Fruit fly (Drosophila melanogaster) whole organism, embryonic: ENCODE results near the gene CG1231.
A peak's percentile ranks its signal among the peaks of the same experiment; 100 is the strongest.

Source experiments
- BEAF-32 ChIP-seq: fragments of 200-800 bp; sonication (Bioruptor generic); optimal IDR thresholded peaks from 3 replicates; lab custom pipeline; 2017; ENCODE audit warnings: missing biosample characterization, missing genetic modification characterization, mild to moderate bottlenecking, moderate library complexity, missing genetic modification reagents
- CG11247 ChIP-seq: fragments of 200-800 bp; sonication (Bioruptor generic); IDR thresholded peaks from 2 replicates; pipeline ENCODE4 v1.3.6; 2022; ENCODE audit warnings: missing biosample characterization, missing genetic modification characterization
- CG11504 ChIP-seq: fragments of 200-800 bp; sonication (Bioruptor generic); optimal IDR thresholded peaks from 3 replicates; lab custom pipeline; 2019; ENCODE audit warnings: missing biosample characterization, mild to moderate bottlenecking, missing genetic modification characterization, moderate library complexity
- CG14710 ChIP-seq: fragments of 200-800 bp; sonication (Bioruptor generic); optimal IDR thresholded peaks from 3 replicates; lab custom pipeline; 2019; ENCODE audit warnings: missing biosample characterization, mild to moderate bottlenecking, missing genetic modification characterization, moderate library complexity
- CG17385 ChIP-seq: fragments of 200-800 bp; sonication (Bioruptor generic); optimal IDR thresholded peaks from 3 replicates; lab custom pipeline; 2018; ENCODE audit warnings: missing biosample characterization, mild to moderate bottlenecking, missing genetic modification characterization
- CG17912 ChIP-seq: fragments of 200-800 bp; sonication (Bioruptor generic); optimal IDR thresholded peaks from 2 replicates; lab custom pipeline; 2018; ENCODE audit warnings: missing biosample characterization, mild to moderate bottlenecking, missing genetic modification characterization
- CG31388 ChIP-seq: fragments of 200-800 bp; sonication (Bioruptor generic); optimal IDR thresholded peaks from 2 replicates; lab custom pipeline; 2016; ENCODE audit warnings: missing biosample characterization, missing genetic modification characterization
- CG43689 ChIP-seq: fragments of 200-800 bp; sonication (Bioruptor generic); IDR thresholded peaks from 2 replicates; pipeline ENCODE4 v1.3.6; 2022; ENCODE audit warnings: missing biosample characterization, missing genetic modification characterization
- CG6254 ChIP-seq: fragments of 200-800 bp; sonication (Bioruptor generic); optimal IDR thresholded peaks from 3 replicates; lab custom pipeline; 2017; ENCODE audit warnings: mild to moderate bottlenecking, missing biosample characterization, missing genetic modification reagents, missing genetic modification characterization
- CG6791 ChIP-seq: fragments of 200-800 bp; sonication (Bioruptor generic); IDR thresholded peaks from 3 replicates; pipeline ENCODE4 v1.3.6; 2022; ENCODE audit warnings: missing biosample characterization, missing genetic modification characterization; ENCODE audit not compliant: partially characterized antibody
- CG9437 ChIP-seq: fragments of 200-800 bp; sonication (Bioruptor generic); optimal IDR thresholded peaks from 2 replicates; lab custom pipeline; 2018; ENCODE audit warnings: missing biosample characterization, mild to moderate bottlenecking, missing genetic modification characterization
- CoRest ChIP-seq: fragments of 200-800 bp; sonication (Bioruptor generic); optimal IDR thresholded peaks from 3 replicates; lab custom pipeline; 2018; ENCODE audit warnings: missing biosample characterization, mild to moderate bottlenecking, missing genetic modification characterization, moderate library complexity
- Drgx ChIP-seq: fragments of 200-800 bp; sonication (Bioruptor generic); IDR thresholded peaks from 2 replicates; pipeline ENCODE4 v1.3.6; 2022; ENCODE audit warnings: missing biosample characterization, missing genetic modification characterization
- Ets97D ChIP-seq: fragments of 200-800 bp; sonication (Bioruptor generic); optimal IDR thresholded peaks from 3 replicates; lab custom pipeline; 2016; ENCODE audit warnings: missing biosample characterization, missing genetic modification characterization
- Gsc ChIP-seq: fragments of 200-800 bp; sonication (Bioruptor generic); IDR thresholded peaks from 2 replicates; pipeline ENCODE4 v1.3.6; 2022; ENCODE audit warnings: missing biosample characterization, missing genetic modification characterization
- H2.0 ChIP-seq: fragments of 200-800 bp; sonication (Bioruptor generic); IDR thresholded peaks from 2 replicates; pipeline ENCODE4 v1.3.6; 2022; ENCODE audit warnings: missing biosample characterization, missing genetic modification characterization
- Hand ChIP-seq: fragments of 200-800 bp; sonication (Bioruptor generic); optimal IDR thresholded peaks from 2 replicates; lab custom pipeline; 2017; ENCODE audit warnings: mild to moderate bottlenecking, missing biosample characterization, missing genetic modification reagents, missing genetic modification characterization
- Kr ChIP-seq: fragments of 200-800 bp; sonication (Bioruptor generic); optimal IDR thresholded peaks from 2 replicates; lab custom pipeline; 2017; ENCODE audit warnings: missing biosample characterization, mild to moderate bottlenecking, missing genetic modification characterization
- Mad ChIP-seq: fragments of 200-800 bp; sonication (Bioruptor generic); optimal IDR thresholded peaks from 2 replicates; lab custom pipeline; 2016; ENCODE audit warnings: missing biosample characterization, missing genetic modification characterization
- Med ChIP-seq: fragments of 200-800 bp; sonication (Bioruptor generic); peaks from one replicate; lab custom pipeline; 2016; ENCODE audit warnings: missing biosample characterization, missing genetic modification characterization, mild to moderate bottlenecking, inconsistent platforms, moderate library complexity
- Mes4 ChIP-seq: fragments of 200-800 bp; sonication (Bioruptor generic); optimal IDR thresholded peaks from 2 replicates; lab custom pipeline; 2016; ENCODE audit warnings: missing biosample characterization, missing genetic modification characterization
- Nf-YA ChIP-seq: fragments of 200-800 bp; sonication (Bioruptor generic); IDR thresholded peaks from 2 replicates; pipeline ENCODE4 v1.3.6; 2022; ENCODE audit warnings: missing biosample characterization, missing genetic modification characterization
- Nf-YC ChIP-seq: fragments of 200-800 bp; optimal IDR thresholded peaks from 3 replicates; lab custom pipeline; 2019; ENCODE audit warnings: missing biosample characterization, mild to moderate bottlenecking, missing genetic modification characterization, moderate library complexity
- Sry-δ ChIP-seq: fragments of 200-800 bp; sonication (Bioruptor generic); optimal IDR thresholded peaks from 2 replicates; lab custom pipeline; 2016; ENCODE audit warnings: missing biosample characterization, missing genetic modification characterization
- Trl ChIP-seq, 3 experiments: fragments of >200 bp in 2 of 3; fragments of 200-800 bp in 1 of 3; sonication (Bioruptor generic) in 1 of 3; optimal IDR thresholded peaks; 2 replicates in 1 of 3; 3 replicates in 2 of 3; lab custom pipeline; 2016 to 2017; ENCODE audit warnings: missing biosample characterization in 1 of 3, missing genetic modification characterization in 1 of 3
- YL-1 ChIP-seq: fragments of 200-800 bp; sonication (Bioruptor generic); optimal IDR thresholded peaks from 3 replicates; lab custom pipeline; 2017; ENCODE audit warnings: missing biosample characterization, mild to moderate bottlenecking, missing genetic modification characterization
- ac ChIP-seq: fragments of 200-800 bp; sonication (Bioruptor generic); optimal IDR thresholded peaks from 3 replicates; lab custom pipeline; 2017; ENCODE audit warnings: missing biosample characterization, mild to moderate bottlenecking, missing genetic modification characterization
- amos ChIP-seq: fragments of 200-800 bp; sonication (Bioruptor generic); IDR thresholded peaks from 2 replicates; pipeline ENCODE4 v1.3.6; 2022; ENCODE audit warnings: missing biosample characterization, missing genetic modification characterization; ENCODE audit not compliant: partially characterized antibody
- ase ChIP-seq: fragments of 200-800 bp; sonication (Bioruptor generic); IDR thresholded peaks from 3 replicates; pipeline ENCODE4 v1.3.6; 2022; ENCODE audit warnings: missing biosample characterization, missing genetic modification characterization
- corto ChIP-seq: fragments of 200-800 bp; sonication (Bioruptor generic); optimal IDR thresholded peaks from 2 replicates; lab custom pipeline; 2016; ENCODE audit warnings: missing biosample characterization, mild to moderate bottlenecking, missing genetic modification characterization, moderate library complexity
- crol ChIP-seq: fragments of 200-800 bp; sonication (Bioruptor generic); IDR thresholded peaks from 2 replicates; pipeline ENCODE4 v1.3.6; 2022; ENCODE audit warnings: missing biosample characterization, missing genetic modification characterization
- esg ChIP-seq: fragments of 200-800 bp; sonication (Bioruptor generic); conservative IDR thresholded peaks from 2 replicates; pipeline ENCODE4 v1.3.6; 2022; ENCODE audit warnings: missing biosample characterization, missing genetic modification characterization
- eve ChIP-seq, 2 experiments: fragments of >200 bp; optimal IDR thresholded peaks; 2 replicates each; lab custom pipeline; 2017; ENCODE audit warnings: missing biosample characterization in 2 of 2, missing genetic modification characterization in 2 of 2
- ftz-f1 ChIP-seq: fragments of 200-800 bp; sonication (Bioruptor generic); optimal IDR thresholded peaks from 2 replicates; lab custom pipeline; 2016; ENCODE audit warnings: missing biosample characterization, missing genetic modification characterization
- gcm2 ChIP-seq: fragments of 200-800 bp; sonication (Bioruptor generic); optimal IDR thresholded peaks from 2 replicates; lab custom pipeline; 2016; ENCODE audit warnings: missing biosample characterization, missing genetic modification characterization
- gro ChIP-seq: fragments of 200-800 bp; sonication (Bioruptor generic); optimal IDR thresholded peaks from 2 replicates; lab custom pipeline; 2016; ENCODE audit warnings: missing biosample characterization, missing genetic modification characterization
- oc ChIP-seq: fragments of 200-800 bp; sonication (Bioruptor generic); optimal IDR thresholded peaks from 2 replicates; lab custom pipeline; 2018; ENCODE audit warnings: missing biosample characterization, mild to moderate bottlenecking, missing genetic modification characterization, moderate library complexity
- peb ChIP-seq: fragments of 200-800 bp; sonication (Bioruptor generic); IDR thresholded peaks from 2 replicates; pipeline ENCODE4 v1.3.6; 2022; ENCODE audit warnings: missing biosample characterization, missing genetic modification characterization
- pfk ChIP-seq: fragments of 200-800 bp; sonication (Bioruptor generic); optimal IDR thresholded peaks from 2 replicates; lab custom pipeline; 2018; ENCODE audit warnings: missing biosample characterization, mild to moderate bottlenecking, missing genetic modification characterization, moderate library complexity
- salm ChIP-seq: fragments of 200-800 bp; sonication (Bioruptor generic); optimal IDR thresholded peaks from 2 replicates; lab custom pipeline; 2018; ENCODE audit warnings: missing biosample characterization, mild to moderate bottlenecking, missing genetic modification characterization
- schlank ChIP-seq: fragments of 200-800 bp; sonication (Bioruptor generic); optimal IDR thresholded peaks from 2 replicates; lab custom pipeline; 2018; ENCODE audit warnings: missing biosample characterization, mild to moderate bottlenecking, missing genetic modification characterization
- slbo ChIP-seq: fragments of 200-800 bp; sonication (Bioruptor generic); IDR thresholded peaks from 2 replicates; pipeline ENCODE4 v1.3.6; 2022; ENCODE audit warnings: missing biosample characterization, missing genetic modification characterization
- sob ChIP-seq: fragments of 200-800 bp; sonication (Bioruptor generic); IDR thresholded peaks from 2 replicates; pipeline ENCODE4 v1.3.6; 2022; ENCODE audit warnings: missing biosample characterization, missing genetic modification characterization
- sr ChIP-seq: fragments of 200-800 bp; sonication (Bioruptor generic); IDR thresholded peaks from 3 replicates; pipeline ENCODE4 v1.3.6; 2022; ENCODE audit warnings: missing biosample characterization, missing genetic modification characterization
- stwl ChIP-seq: fragments of 200-800 bp; sonication (Bioruptor generic); optimal IDR thresholded peaks from 3 replicates; lab custom pipeline; 2018; ENCODE audit warnings: missing biosample characterization, mild to moderate bottlenecking, missing genetic modification characterization, moderate library complexity
- toy ChIP-seq: fragments of 200-800 bp; sonication (Bioruptor generic); IDR thresholded peaks from 2 replicates; pipeline ENCODE4 v1.3.6; 2022; ENCODE audit warnings: missing biosample characterization, missing genetic modification characterization
- trem ChIP-seq: fragments of 200-800 bp; optimal IDR thresholded peaks from 3 replicates; lab custom pipeline; 2019; ENCODE audit warnings: missing biosample characterization, mild to moderate bottlenecking, missing genetic modification characterization, moderate library complexity
- trh ChIP-seq: fragments of 200-800 bp; sonication (Bioruptor generic); optimal IDR thresholded peaks from 2 replicates; lab custom pipeline; 2016; ENCODE audit warnings: missing biosample characterization, missing genetic modification characterization
- yki ChIP-seq: fragments of >200 bp; optimal IDR thresholded peaks from 3 replicates; lab custom pipeline; 2018
- z ChIP-seq: fragments of 200-800 bp; sonication (Bioruptor generic); IDR thresholded peaks from 3 replicates; pipeline ENCODE4 v1.3.6; 2022; ENCODE audit warnings: missing biosample characterization, missing genetic modification characterization
- zen2 ChIP-seq: fragments of 200-800 bp; sonication (Bioruptor generic); IDR thresholded peaks from 3 replicates; pipeline ENCODE4 v1.3.6; 2022; ENCODE audit warnings: missing biosample characterization, missing genetic modification characterization; ENCODE audit not compliant: partially characterized antibody
- zfh2 ChIP-seq: fragments of 200-800 bp; sonication (Bioruptor generic); optimal IDR thresholded peaks from 2 replicates; lab custom pipeline; 2016; ENCODE audit warnings: missing biosample characterization, missing genetic modification characterization

CG1231 gene

dm6 chr3L:327833-328232, 28.4 kb upstream of the CG1231 start, which contains the start of the genes Atac3 and Ptpmeg (continued):
- TF ChIP-seq CG11504 (tag; lab: Kevin White, UChicago) = no peak
- no peak for TF ChIP-seq CG11247 (GFP tag; lab: Robert Waterston, UW)
- peak; percentile 79 for TF ChIP-seq BEAF-32 (GFP tag; lab: Kevin White, UChicago)
- TF ChIP-seq trh (GFP tag; lab: Kevin White, UChicago) = no peak
- no peak for TF ChIP-seq zfh2 (GFP tag; lab: Kevin White, UChicago)
- TF ChIP-seq CG43689 (GFP tag; lab: Robert Waterston, UW) = no peak
- no peak for TF ChIP-seq oc (tag; lab: Kevin White, UChicago)
- no peak for TF ChIP-seq slbo (GFP tag; lab: Robert Waterston, UW)
- TF ChIP-seq Trl (optimal IDR thresholded peaks at IDR 0.05; lab: Kevin White, UChicago) = no peak
- no peak for TF ChIP-seq Trl (GFP tag; optimal IDR thresholded peaks at IDR 0.05; lab: Kevin White, UChicago)
- peak; percentile 60 for TF ChIP-seq amos (GFP tag; lab: Robert Waterston, UW)
- no peak for TF ChIP-seq H2.0 (GFP tag; lab: Robert Waterston, UW)
- TF ChIP-seq ftz-f1 (GFP tag; lab: Kevin White, UChicago) = no peak
- no peak for TF ChIP-seq peb (GFP tag; lab: Robert Waterston, UW)
- no peak for TF ChIP-seq crol (GFP tag; lab: Robert Waterston, UW)
- no peak for TF ChIP-seq ac (GFP tag; lab: Kevin White, UChicago)
- TF ChIP-seq zen2 (GFP tag; lab: Robert Waterston, UW) = no peak; the same call in 2 of the 3 replicates
- TF ChIP-seq corto (GFP tag; lab: Kevin White, UChicago) = no peak
- no peak for TF ChIP-seq Hand (GFP tag; lab: Kevin White, UChicago)
- TF ChIP-seq salm = no peak
- no peak for TF ChIP-seq gcm2 (GFP tag; lab: Kevin White, UChicago)
- TF ChIP-seq stwl (tag; lab: Kevin White, UChicago) = peak; percentile 95
- no peak for TF ChIP-seq CG31388 (GFP tag; lab: Kevin White, UChicago)
- no peak for TF ChIP-seq gro (GFP tag; lab: Kevin White, UChicago)
- peak; percentile 34 for TF ChIP-seq Med (GFP tag; lab: Kevin White, UChicago)
- peak; percentile 50 for TF ChIP-seq Ets97D (GFP tag; lab: Kevin White, UChicago)
- TF ChIP-seq Nf-YA (GFP tag; lab: Robert Waterston, UW) = no peak
- TF ChIP-seq CG6254 (GFP tag; lab: Kevin White, UChicago) = no peak
- no peak for TF ChIP-seq Kr (GFP tag; lab: Kevin White, UChicago)
- no peak for TF ChIP-seq sob (GFP tag; lab: Robert Waterston, UW)
- peak; percentile 43 for TF ChIP-seq YL-1 (GFP tag; lab: Kevin White, UChicago)
- peak; percentile 52 for TF ChIP-seq CG14710 (tag; lab: Kevin White, UChicago)
- peak; percentile 72 for TF ChIP-seq CG9437 (GFP tag; lab: Kevin White, UChicago)
- no peak for TF ChIP-seq CG17385 (GFP tag; lab: Kevin White, UChicago)
- TF ChIP-seq Mad (GFP tag; lab: Kevin White, UChicago) = no peak
- no peak for TF ChIP-seq Mes4 (GFP tag; lab: Kevin White, UChicago)
- no peak for TF ChIP-seq schlank (tag; lab: Kevin White, UChicago)
- TF ChIP-seq CG6791 (GFP tag; lab: Robert Waterston, UW) = peak; percentile 57; the same call in 1 of the 3 replicates
- TF ChIP-seq Sry-δ (GFP tag; lab: Kevin White, UChicago) = peak; percentile 66
- peak; percentile 32 for TF ChIP-seq trem (tag; lab: Kevin White, UChicago)
- TF ChIP-seq CG17912 = no peak
- peak; percentile 56 for TF ChIP-seq CoRest (tag; lab: Kevin White, UChicago)
- no peak for TF ChIP-seq eve (GFP tag; optimal IDR thresholded peaks at IDR 0.05; lab: Kevin White, UChicago)
- no peak for TF ChIP-seq yki (lab: Kevin White, UChicago)
- TF ChIP-seq sr = no peak
- no peak for TF ChIP-seq Drgx (GFP tag; lab: Robert Waterston, UW)
- TF ChIP-seq toy (GFP tag; lab: Robert Waterston, UW) = no peak
- no peak for TF ChIP-seq Gsc (GFP tag; lab: Robert Waterston, UW)
- TF ChIP-seq esg (GFP tag; lab: Robert Waterston, UW) = no peak
- TF ChIP-seq ase (GFP tag; lab: Robert Waterston, UW) = no peak
- TF ChIP-seq z = no peak
- TF ChIP-seq Nf-YC = peak; percentile 27
- TF ChIP-seq pfk (GFP tag; lab: Kevin White, UChicago) = no peak
